Fruit fly (Drosophila melanogaster) whole organism, pupa: ENCODE results near the gene Arpc1.

Source experiments
- CG10348 ChIP-seq: fragments of 200-800 bp; sonication (Bioruptor generic); IDR thresholded peaks from 2 replicates; pipeline ENCODE4 v1.3.6; 2022; ENCODE audit warnings: missing biosample characterization, missing genetic modification characterization
- CG13204 ChIP-seq: fragments of 200-800 bp; sonication (Bioruptor generic); optimal IDR thresholded peaks from 2 replicates; lab custom pipeline; 2018; ENCODE audit warnings: missing biosample characterization, mild to moderate bottlenecking, missing genetic modification characterization, moderate library complexity
- CG15710 ChIP-seq: fragments of 200-800 bp; sonication (Bioruptor generic); optimal IDR thresholded peaks from 2 replicates; lab custom pipeline; 2018; ENCODE audit warnings: missing biosample characterization, mild to moderate bottlenecking, missing genetic modification characterization, moderate library complexity
- CG34367 ChIP-seq: fragments of 200-800 bp; sonication (Bioruptor generic); optimal IDR thresholded peaks from 2 replicates; lab custom pipeline; 2018; ENCODE audit warnings: missing biosample characterization, mild to moderate bottlenecking, missing genetic modification characterization
- CG4496 ChIP-seq: fragments of 200-800 bp; sonication (Bioruptor generic); IDR thresholded peaks from 3 replicates; pipeline ENCODE4 v1.3.6; 2022; ENCODE audit warnings: missing biosample characterization, missing genetic modification characterization
- CG8159 ChIP-seq: fragments of 200-800 bp; sonication (Bioruptor generic); optimal IDR thresholded peaks from 3 replicates; lab custom pipeline; 2018; ENCODE audit warnings: missing biosample characterization, mild to moderate bottlenecking, missing genetic modification characterization, moderate library complexity
- CG8301 ChIP-seq: fragments of 200-800 bp; sonication (Bioruptor generic); optimal IDR thresholded peaks from 2 replicates; lab custom pipeline; 2018; ENCODE audit warnings: missing biosample characterization, mild to moderate bottlenecking, missing genetic modification characterization
- D1 ChIP-seq: fragments of 200-800 bp; sonication (Bioruptor generic); optimal IDR thresholded peaks from 2 replicates; lab custom pipeline; 2018; ENCODE audit warnings: missing biosample characterization, mild to moderate bottlenecking, missing genetic modification characterization, moderate library complexity
- EcR ChIP-seq: fragments of 200-800 bp; sonication (Bioruptor generic); optimal IDR thresholded peaks from 3 replicates; lab custom pipeline; 2019; ENCODE audit warnings: missing biosample characterization, missing genetic modification characterization, mild to moderate bottlenecking, moderate library complexity, missing genetic modification reagents
- Pif1A ChIP-seq: fragments of 200-800 bp; sonication (Bioruptor generic); optimal IDR thresholded peaks from 3 replicates; lab custom pipeline; 2016; ENCODE audit warnings: missing biosample characterization, missing genetic modification characterization
- Pif1B ChIP-seq: fragments of 200-800 bp; sonication (Bioruptor generic); optimal IDR thresholded peaks from 3 replicates; lab custom pipeline; 2016; ENCODE audit warnings: missing biosample characterization, missing genetic modification characterization
- gl ChIP-seq: fragments of 200-800 bp; sonication (Bioruptor generic); optimal IDR thresholded peaks from 2 replicates; lab custom pipeline; 2018; ENCODE audit warnings: missing biosample characterization, mild to moderate bottlenecking, missing genetic modification characterization

- TF ChIP-seq EcR (GFP tag; lab: Kevin White, UChicago) (no peak), Pif1A (no peak), CG8159 (tag; lab: Kevin White, UChicago) (no peak), Pif1B (GFP tag; lab: Kevin White, UChicago) (no peak), CG10348 (GFP tag; lab: Robert Waterston, UW) (no peak), CG8301 (tag; lab: Kevin White, UChicago) (no peak), D1 (tag; lab: Kevin White, UChicago) (peak; percentile 29), CG4496 (GFP tag; lab: Robert Waterston, UW) (no peak; the same call in 2 of the 3 replicates), CG34367 (tag; lab: Kevin White, UChicago) (no peak), CG13204 (no peak), CG15710 (tag; lab: Kevin White, UChicago) (no peak), gl (tag; lab: Kevin White, UChicago) (no peak)
Observed at dm6 chr2L:13842078-13842477, 12.5 kb upstream of the Arpc1 start.
